Worm (Caenorhabditis elegans): ENCODE data around the gene ZK418.2.

The ZK418.2 gene

ce11 chrIII:7141285-7141715 lies 50.2 kb downstream of the ZK418.2 start (continued):
- TF ChIP-seq nhr-71 (tag; optimal IDR thresholded peaks at IDR 0.05), result peak; percentile 74
- TF ChIP-seq unc-130 (tag; optimal IDR thresholded peaks at IDR 0.05), result no peak
- TF ChIP-seq isw-1 (GFP tag; IDR thresholded peaks at IDR 0.05), result no peak
- no peak for TF ChIP-seq lir-3 (tag; optimal IDR thresholded peaks at IDR 0.05; ENCODE audit: poor library complexity)
- TF ChIP-seq tbx-2 (tag; optimal IDR thresholded peaks at IDR 0.05), result no peak
- TF ChIP-seq tlp-1 (tag; optimal IDR thresholded peaks at IDR 0.05), result no peak
- TF ChIP-seq unc-30 (tag; optimal IDR thresholded peaks at IDR 0.05), result no peak
- TF ChIP-seq aha-1 (tag; optimal IDR thresholded peaks at IDR 0.05), result no peak
- TF ChIP-seq nhr-90 (tag; optimal IDR thresholded peaks at IDR 0.05; ENCODE audit: poor library complexity), result peak; percentile 76
- TF ChIP-seq nhr-237 (tag; optimal IDR thresholded peaks at IDR 0.05), result no peak

ce11 chrIII:7142172-7142601 lies 51.0 kb downstream of the ZK418.2 start:
- no peak for TF ChIP-seq egl-13 (tag; optimal IDR thresholded peaks at IDR 0.05)
- TF ChIP-seq nhr-71 (tag; optimal IDR thresholded peaks at IDR 0.05), result peak; percentile 68
- peak; percentile 42 for TF ChIP-seq ama-1 (optimal IDR thresholded peaks at IDR 0.05)
- no peak for TF ChIP-seq nhr-76 (tag; optimal IDR thresholded peaks at IDR 0.05)
- TF ChIP-seq unc-62 (GFP tag; optimal IDR thresholded peaks at IDR 0.05), result no peak
- no peak for TF ChIP-seq aha-1 (tag; optimal IDR thresholded peaks at IDR 0.05)
- TF ChIP-seq ceh-82 (tag; optimal IDR thresholded peaks at IDR 0.05), result no peak
- peak; percentile 32 for TF ChIP-seq zip-4 (GFP tag; optimal IDR thresholded peaks at IDR 0.05)
- TF ChIP-seq egl-27 (tag; optimal IDR thresholded peaks at IDR 0.05), result peak in 1 of 2 experiments; percentile 12
- no peak for TF ChIP-seq fos-1 (tag; optimal IDR thresholded peaks at IDR 0.05)
- no peak for TF ChIP-seq nhr-12 (tag; optimal IDR thresholded peaks at IDR 0.05)
- no peak for TF ChIP-seq lir-3 (tag; optimal IDR thresholded peaks at IDR 0.05; ENCODE audit: poor library complexity)
- no peak for TF ChIP-seq unc-98 (GFP tag; IDR thresholded peaks at IDR 0.05)
- no peak for TF ChIP-seq tbx-2 (tag; optimal IDR thresholded peaks at IDR 0.05)
- TF ChIP-seq nhr-90 (tag; optimal IDR thresholded peaks at IDR 0.05; ENCODE audit: poor library complexity), result peak; percentile 78
- no peak for TF ChIP-seq fkh-8 (tag; optimal IDR thresholded peaks at IDR 0.05)
- no peak for TF ChIP-seq sup-37 (GFP tag; optimal IDR thresholded peaks at IDR 0.05)
- peak; percentile 33 for TF ChIP-seq rnt-1 (tag; optimal IDR thresholded peaks at IDR 0.05)
- no peak for TF ChIP-seq nhr-77 (tag; optimal IDR thresholded peaks at IDR 0.05)
- TF ChIP-seq ceh-88 (GFP tag; IDR thresholded peaks at IDR 0.05), result 0 out of 2 replicates have a peak, but pooled peaks have one; percentile 29
- no peak for TF ChIP-seq nhr-237 (tag; optimal IDR thresholded peaks at IDR 0.05)
- peak; percentile 45 for TF ChIP-seq snu-23 (GFP tag; optimal IDR thresholded peaks at IDR 0.05)
- no peak for TF ChIP-seq skn-1 (tag; optimal IDR thresholded peaks at IDR 0.05)
- TF ChIP-seq xbp-1 (tag; optimal IDR thresholded peaks at IDR 0.05), result peak; percentile 3
- no peak for TF ChIP-seq nhr-28 (tag; optimal IDR thresholded peaks at IDR 0.05)
- peak; percentile 67 for TF ChIP-seq nhr-19 (GFP tag; conservative IDR thresholded peaks at IDR 0.05)
- no peak for TF ChIP-seq lin-13 (GFP tag; optimal IDR thresholded peaks at IDR 0.05)
- TF ChIP-seq hlh-4 (tag; optimal IDR thresholded peaks at IDR 0.05), result no peak
- peak; percentile 74 for TF ChIP-seq nhr-47 (tag; optimal IDR thresholded peaks at IDR 0.05)
- no peak for TF ChIP-seq nhr-11 (tag; optimal IDR thresholded peaks at IDR 0.05)
- TF ChIP-seq unc-86 (tag; optimal IDR thresholded peaks at IDR 0.05), result no peak
- peak; percentile 35 for TF ChIP-seq lin-14 (GFP tag; optimal IDR thresholded peaks at IDR 0.05)
- peak; percentile 17 for TF ChIP-seq lin-39 (tag; optimal IDR thresholded peaks at IDR 0.05)
- no peak for TF ChIP-seq mdl-1 (tag; optimal IDR thresholded peaks at IDR 0.05)
- TF ChIP-seq nhr-20 (tag; optimal IDR thresholded peaks at IDR 0.05), result peak; percentile 40
- TF ChIP-seq unc-130 (tag; optimal IDR thresholded peaks at IDR 0.05), result no peak
- peak; percentile 41 for TF ChIP-seq elt-2 (tag; optimal IDR thresholded peaks at IDR 0.05)
- TF ChIP-seq pax-3 (tag; optimal IDR thresholded peaks at IDR 0.05), result no peak
- no peak for TF ChIP-seq F16B12.6 (tag; optimal IDR thresholded peaks at IDR 0.05)
- peak; percentile 74 for TF ChIP-seq nhr-85 (tag)
- peak; percentile 33 for TF ChIP-seq dsc-1 (tag; optimal IDR thresholded peaks at IDR 0.05)
- no peak for TF ChIP-seq efl-3 (GFP tag; optimal IDR thresholded peaks at IDR 0.05)
- TF ChIP-seq mep-1 (tag; optimal IDR thresholded peaks at IDR 0.05), result no peak
- TF ChIP-seq lsy-2 (tag; optimal IDR thresholded peaks at IDR 0.05), result peak in 1 of 2 experiments; percentile 30
- no peak for TF ChIP-seq C16A3.4 (tag; optimal IDR thresholded peaks at IDR 0.05)
- peak; percentile 56 for TF ChIP-seq swsn-7 (tag; optimal IDR thresholded peaks at IDR 0.05)
- TF ChIP-seq efl-1 (optimal IDR thresholded peaks at IDR 0.05), result peak in 1 of 2 experiments; percentile 41
- peak in 1 of 2 experiments; percentile 50 for TF ChIP-seq efl-1 (GFP tag; optimal IDR thresholded peaks at IDR 0.05 in 1 of 2)
